Worm (Caenorhabditis elegans): ENCODE results near the gene H14A12.5.

- TF ChIP-seq nhr-237 (tag; optimal IDR thresholded peaks at IDR 0.05): no peak
- TF ChIP-seq lin-11 (tag; optimal IDR thresholded peaks at IDR 0.05): no peak
- no peak for TF ChIP-seq egl-27 (tag; optimal IDR thresholded peaks at IDR 0.05)
- no peak for TF ChIP-seq skn-1 (tag; optimal IDR thresholded peaks at IDR 0.05)
- no peak for TF ChIP-seq nhr-10 (tag; optimal IDR thresholded peaks at IDR 0.05)
- no peak for TF ChIP-seq ceh-82 (tag; optimal IDR thresholded peaks at IDR 0.05)
- no peak for TF ChIP-seq aly-2 (tag; optimal IDR thresholded peaks at IDR 0.05)
- no peak for TF ChIP-seq fos-1 (tag; optimal IDR thresholded peaks at IDR 0.05)
- no peak for TF ChIP-seq crh-2 (tag; optimal IDR thresholded peaks at IDR 0.05)
- TF ChIP-seq sma-9 (GFP tag; optimal IDR thresholded peaks at IDR 0.05): no peak
- TF ChIP-seq sma-9 (tag; optimal IDR thresholded peaks at IDR 0.05): no peak
- no peak for TF ChIP-seq ama-1 (optimal IDR thresholded peaks at IDR 0.05)
- TF ChIP-seq unc-39 (tag; optimal IDR thresholded peaks at IDR 0.05): no peak
- no peak for TF ChIP-seq lin-13 (GFP tag; optimal IDR thresholded peaks at IDR 0.05)
Observed at ce11 chrIII:7456640-7457039, 12.2 kb downstream of the H14A12.5 start, which contains the start of gene Y69F12A.1.

Measured in whole organism, L2 larva.